Fruit fly (Drosophila melanogaster) whole organism, embryonic: ENCODE data around the gene Jhbp11.
A peak's percentile ranks its signal among the peaks of the same experiment; 100 is the strongest.

Experiments used
- CG10147 ChIP-seq: fragments of 200-800 bp; sonication (Bioruptor generic); optimal IDR thresholded peaks from 2 replicates; lab custom pipeline; 2019; ENCODE audit warnings: missing biosample characterization, mild to moderate bottlenecking, missing genetic modification characterization, moderate library complexity
- CG10462 ChIP-seq: fragments of 200-800 bp; sonication (Bioruptor generic); optimal IDR thresholded peaks from 2 replicates; lab custom pipeline; 2016; ENCODE audit warnings: missing biosample characterization, missing genetic modification characterization
- CG10565 ChIP-seq: fragments of 200-800 bp; sonication (Bioruptor generic); optimal IDR thresholded peaks from 3 replicates; lab custom pipeline; 2016; ENCODE audit warnings: missing biosample characterization, mild to moderate bottlenecking, missing genetic modification characterization
- CG11504 ChIP-seq: fragments of 200-800 bp; sonication (Bioruptor generic); optimal IDR thresholded peaks from 3 replicates; lab custom pipeline; 2019; ENCODE audit warnings: missing biosample characterization, mild to moderate bottlenecking, missing genetic modification characterization, moderate library complexity
- CG13624 ChIP-seq: fragments of 200-800 bp; sonication (Bioruptor generic); optimal IDR thresholded peaks from 2 replicates; lab custom pipeline; 2016; ENCODE audit warnings: missing biosample characterization, missing genetic modification characterization
- CG15073 ChIP-seq: fragments of 200-800 bp; sonication (Bioruptor generic); optimal IDR thresholded peaks from 2 replicates; lab custom pipeline; 2016; ENCODE audit warnings: missing biosample characterization, missing genetic modification characterization
- CG2889 ChIP-seq: fragments of 200-800 bp; sonication (Bioruptor generic); IDR thresholded peaks from 3 replicates; pipeline ENCODE4 v1.3.6; 2022; ENCODE audit warnings: missing biosample characterization, missing genetic modification characterization
- CG32532 ChIP-seq: fragments of 200-800 bp; sonication (Bioruptor generic); IDR thresholded peaks from 2 replicates; pipeline ENCODE4 v1.3.6; 2022; ENCODE audit warnings: missing biosample characterization, missing genetic modification characterization
- CG34422 ChIP-seq: fragments of 200-800 bp; sonication (Bioruptor generic); IDR thresholded peaks from 3 replicates; pipeline ENCODE4 v1.3.6; 2022; ENCODE audit warnings: missing biosample characterization, missing genetic modification characterization
- CG4328 ChIP-seq: fragments of 200-800 bp; sonication (Bioruptor generic); optimal IDR thresholded peaks from 3 replicates; lab custom pipeline; 2017; ENCODE audit warnings: missing biosample characterization, missing genetic modification reagents, missing genetic modification characterization
- CG4404 ChIP-seq: fragments of 200-800 bp; sonication (Bioruptor generic); IDR thresholded peaks from 2 replicates; pipeline ENCODE4 v1.3.6; 2022; ENCODE audit warnings: missing biosample characterization, missing genetic modification characterization
- CG4424 ChIP-seq: fragments of 200-800 bp; sonication (Bioruptor generic); optimal IDR thresholded peaks from 3 replicates; lab custom pipeline; 2016; ENCODE audit warnings: missing biosample characterization, missing genetic modification characterization
- CG6813 ChIP-seq: fragments of 200-800 bp; sonication (Bioruptor generic); optimal IDR thresholded peaks from 2 replicates; lab custom pipeline; 2017; ENCODE audit warnings: missing biosample characterization, missing genetic modification characterization, mild to moderate bottlenecking, moderate library complexity, missing genetic modification reagents
- CG8281 ChIP-seq: fragments of 200-800 bp; sonication (Bioruptor generic); optimal IDR thresholded peaks from 2 replicates; lab custom pipeline; 2018; ENCODE audit warnings: missing biosample characterization, mild to moderate bottlenecking, missing genetic modification characterization, moderate library complexity
- D ChIP-seq, 2 experiments: fragments of 200-800 bp in 1 of 2; fragments of >200 bp in 1 of 2; sonication (Bioruptor generic) in 1 of 2; optimal IDR thresholded peaks; 2 replicates in 1 of 2; 3 replicates in 1 of 2; lab custom pipeline; 2017; ENCODE audit warnings: mild to moderate bottlenecking in 1 of 2, missing biosample characterization in 1 of 2, missing genetic modification characterization in 1 of 2, missing genetic modification reagents in 1 of 2
- D19A ChIP-seq: fragments of 200-800 bp; optimal IDR thresholded peaks from 3 replicates; lab custom pipeline; 2019; ENCODE audit warnings: missing biosample characterization, mild to moderate bottlenecking, missing genetic modification characterization, moderate library complexity
- Dip2 ChIP-seq: fragments of 200-800 bp; sonication (Bioruptor generic); IDR thresholded peaks from 2 replicates; pipeline ENCODE4 v1.3.6; 2022; ENCODE audit warnings: missing biosample characterization, missing genetic modification characterization
- Gug ChIP-seq: fragments of 200-800 bp; sonication (Bioruptor generic); IDR thresholded peaks from 4 replicates; pipeline ENCODE4 v1.3.6; 2022; ENCODE audit warnings: missing biosample characterization, missing genetic modification characterization
- HHEX ChIP-seq: fragments of 200-800 bp; sonication (Bioruptor generic); optimal IDR thresholded peaks from 3 replicates; lab custom pipeline; 2017; ENCODE audit warnings: missing biosample characterization, mild to moderate bottlenecking, missing genetic modification characterization, missing genetic modification reagents
- HLH54F ChIP-seq: fragments of 200-800 bp; sonication (Bioruptor generic); optimal IDR thresholded peaks from 3 replicates; lab custom pipeline; 2016; ENCODE audit warnings: missing biosample characterization, missing genetic modification characterization
- Hand ChIP-seq: fragments of 200-800 bp; sonication (Bioruptor generic); optimal IDR thresholded peaks from 2 replicates; lab custom pipeline; 2017; ENCODE audit warnings: mild to moderate bottlenecking, missing biosample characterization, missing genetic modification reagents, missing genetic modification characterization
- Hmx ChIP-seq: fragments of 200-800 bp; sonication (Bioruptor generic); optimal IDR thresholded peaks from 2 replicates; lab custom pipeline; 2016; ENCODE audit warnings: missing biosample characterization, missing genetic modification characterization
- Mrtf ChIP-seq: fragments of 200-800 bp; sonication (Bioruptor generic); IDR thresholded peaks from 3 replicates; pipeline ENCODE4 v1.3.6; 2022; ENCODE audit warnings: missing biosample characterization, missing genetic modification characterization
- Oli ChIP-seq: fragments of 200-800 bp; sonication (Bioruptor generic); optimal IDR thresholded peaks from 2 replicates; lab custom pipeline; 2018; ENCODE audit warnings: missing biosample characterization, mild to moderate bottlenecking, missing genetic modification characterization, moderate library complexity
- Pdp1 ChIP-seq, 2 experiments: fragments of 200-800 bp; sonication (Bioruptor generic); optimal IDR thresholded peaks; 3 replicates each; lab custom pipeline; 2016; ENCODE audit warnings: missing biosample characterization in 2 of 2, missing genetic modification characterization in 2 of 2, mild to moderate bottlenecking in 1 of 2, moderate library complexity in 1 of 2
- Ravus ChIP-seq: fragments of 200-800 bp; sonication (Bioruptor generic); IDR thresholded peaks from 2 replicates; pipeline ENCODE4 v1.3.6; 2022; ENCODE audit warnings: missing biosample characterization, missing genetic modification characterization
- Spps ChIP-seq: fragments of 200-800 bp; sonication (Bioruptor generic); optimal IDR thresholded peaks from 2 replicates; lab custom pipeline; 2018; ENCODE audit warnings: missing biosample characterization, mild to moderate bottlenecking, missing genetic modification characterization
- Sry-δ ChIP-seq: fragments of 200-800 bp; sonication (Bioruptor generic); optimal IDR thresholded peaks from 2 replicates; lab custom pipeline; 2016; ENCODE audit warnings: missing biosample characterization, missing genetic modification characterization
- Trl ChIP-seq, 3 experiments: fragments of >200 bp in 2 of 3; fragments of 200-800 bp in 1 of 3; sonication (Bioruptor generic) in 1 of 3; optimal IDR thresholded peaks; 2 replicates in 1 of 3; 3 replicates in 2 of 3; lab custom pipeline; 2016 to 2017; ENCODE audit warnings: missing biosample characterization in 1 of 3, missing genetic modification characterization in 1 of 3
- ac ChIP-seq: fragments of 200-800 bp; sonication (Bioruptor generic); optimal IDR thresholded peaks from 3 replicates; lab custom pipeline; 2017; ENCODE audit warnings: missing biosample characterization, mild to moderate bottlenecking, missing genetic modification characterization
- cad ChIP-seq: fragments of >200 bp; optimal IDR thresholded peaks from 2 replicates; lab custom pipeline; 2017; ENCODE audit warnings: missing biosample characterization, missing genetic modification characterization
- ems ChIP-seq: fragments of 200-800 bp; sonication (Bioruptor generic); optimal IDR thresholded peaks from 3 replicates; lab custom pipeline; 2016; ENCODE audit warnings: missing biosample characterization, missing genetic modification characterization
- en ChIP-seq: fragments of 200-800 bp; sonication (Bioruptor generic); optimal IDR thresholded peaks from 2 replicates; lab custom pipeline; 2016; ENCODE audit warnings: missing biosample characterization, missing genetic modification characterization
- exex ChIP-seq: fragments of 200-800 bp; sonication (Bioruptor generic); optimal IDR thresholded peaks from 4 replicates; lab custom pipeline; 2018; ENCODE audit warnings: missing biosample characterization, mild to moderate bottlenecking, missing genetic modification characterization, moderate library complexity
- fd96Cb ChIP-seq: fragments of 200-800 bp; sonication (Bioruptor generic); optimal IDR thresholded peaks from 2 replicates; lab custom pipeline; 2018; ENCODE audit warnings: missing biosample characterization, mild to moderate bottlenecking, missing genetic modification characterization, moderate library complexity
- gcm ChIP-seq: fragments of 200-800 bp; sonication (Bioruptor generic); optimal IDR thresholded peaks from 2 replicates; lab custom pipeline; 2019; ENCODE audit warnings: missing biosample characterization, mild to moderate bottlenecking, missing genetic modification characterization, moderate library complexity
- hbn ChIP-seq: fragments of 200-800 bp; sonication (Bioruptor generic); IDR thresholded peaks from 2 replicates; pipeline ENCODE4 v1.3.6; 2022; ENCODE audit warnings: missing biosample characterization, missing genetic modification characterization; ENCODE audit not compliant: partially characterized antibody
- inv ChIP-seq: fragments of 200-800 bp; sonication (Bioruptor generic); IDR thresholded peaks from 2 replicates; pipeline ENCODE4 v1.3.6; 2022; ENCODE audit warnings: missing biosample characterization, missing genetic modification characterization; ENCODE audit not compliant: partially characterized antibody
- phol ChIP-seq: fragments of 200-800 bp; sonication (Bioruptor generic); optimal IDR thresholded peaks from 3 replicates; lab custom pipeline; 2018; ENCODE audit warnings: missing biosample characterization, mild to moderate bottlenecking, missing genetic modification characterization, moderate library complexity
- psq ChIP-seq: fragments of 200-800 bp; sonication (Bioruptor generic); optimal IDR thresholded peaks from 2 replicates; lab custom pipeline; 2017; ENCODE audit warnings: missing biosample characterization, missing genetic modification characterization
- schlank ChIP-seq: fragments of 200-800 bp; sonication (Bioruptor generic); optimal IDR thresholded peaks from 2 replicates; lab custom pipeline; 2018; ENCODE audit warnings: missing biosample characterization, mild to moderate bottlenecking, missing genetic modification characterization
- slou ChIP-seq: fragments of 200-800 bp; sonication (Bioruptor generic); optimal IDR thresholded peaks from 3 replicates; lab custom pipeline; 2016; ENCODE audit warnings: missing biosample characterization, missing genetic modification characterization
- stc ChIP-seq: fragments of 200-800 bp; sonication (Bioruptor generic); IDR thresholded peaks from 2 replicates; pipeline ENCODE4 v1.3.6; 2022; ENCODE audit warnings: missing biosample characterization, missing genetic modification characterization
- trh ChIP-seq: fragments of 200-800 bp; sonication (Bioruptor generic); optimal IDR thresholded peaks from 2 replicates; lab custom pipeline; 2016; ENCODE audit warnings: missing biosample characterization, missing genetic modification characterization
- ttk ChIP-seq: fragments of 200-800 bp; sonication (Bioruptor generic); IDR thresholded peaks from 2 replicates; pipeline ENCODE4 v2.1.2; 2022; ENCODE audit warnings: missing biosample characterization, missing genetic modification characterization
- vnd ChIP-seq: fragments of 200-800 bp; sonication (Bioruptor generic); IDR thresholded peaks from 3 replicates; pipeline ENCODE4 v1.3.6; 2022; ENCODE audit warnings: missing biosample characterization, missing genetic modification characterization; ENCODE audit not compliant: partially characterized antibody
- zf30C ChIP-seq: fragments of 200-800 bp; sonication (Bioruptor generic); optimal IDR thresholded peaks from 3 replicates; lab custom pipeline; 2018; ENCODE audit warnings: missing biosample characterization, mild to moderate bottlenecking, missing genetic modification characterization

Gene Jhbp11

DNA sequence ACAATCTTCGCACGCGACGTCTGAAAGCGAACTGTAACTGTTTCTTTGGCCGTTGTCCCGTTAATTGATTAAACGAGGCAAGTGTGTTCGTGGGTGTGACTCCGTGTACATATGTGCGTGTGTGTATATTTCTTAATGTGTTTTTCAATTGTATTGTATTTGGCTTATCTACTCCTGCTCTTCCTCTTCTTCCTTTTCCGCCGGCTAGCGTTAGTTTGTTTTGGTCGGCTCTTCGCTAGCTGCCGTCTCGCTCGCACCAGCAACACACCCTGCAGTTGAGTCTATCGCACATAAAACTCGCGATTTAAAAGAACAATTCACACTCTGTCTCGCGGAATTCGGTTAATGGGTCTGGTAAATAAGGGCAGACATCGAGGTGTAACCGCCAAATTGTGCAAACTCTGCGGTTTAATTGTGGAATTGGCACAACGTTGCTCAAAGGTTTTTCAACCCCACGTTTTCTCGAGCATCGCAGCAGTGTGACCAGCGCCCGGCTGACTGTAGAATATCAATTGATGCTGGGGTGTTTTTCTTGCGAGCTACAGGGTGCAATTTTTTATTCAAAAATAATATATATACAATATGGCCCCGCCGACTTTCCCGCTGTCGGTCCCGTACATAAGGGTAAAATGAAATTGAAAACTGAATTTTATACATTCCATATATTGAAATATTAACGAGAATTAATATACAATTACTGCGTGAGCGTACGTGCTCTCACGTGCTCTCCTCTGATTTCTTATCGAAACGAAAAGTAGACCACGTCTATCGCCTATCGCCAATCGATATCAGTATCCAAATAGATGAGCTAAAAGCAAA is 11.0 kb downstream of the Jhbp11 start, which contains the start of the genes gb and CG5815 (continued):
- TF ChIP-seq CG15073 (GFP tag; lab: Kevin White, UChicago) (peak; percentile 32), CG32532 (GFP tag; lab: Robert Waterston, UW) (peak; percentile 96), ttk (peak; percentile 89), trh (peak; percentile 78), phol (tag; lab: Kevin White, UChicago) (peak; percentile 92), slou (GFP tag; lab: Kevin White, UChicago) (peak; percentile 78), CG10462 (GFP tag; lab: Kevin White, UChicago) (peak; percentile 86), vnd (GFP tag; lab: Robert Waterston, UW) (peak; percentile 96), Spps (tag; lab: Kevin White, UChicago) (peak; percentile 45), zf30C (no peak), gcm (GFP tag; lab: Kevin White, UChicago) (peak; percentile 71), CG4404 (GFP tag; lab: Robert Waterston, UW) (peak; percentile 85), Trl (optimal IDR thresholded peaks at IDR 0.05; lab: Kevin White, UChicago) (no peak), Trl (GFP tag; optimal IDR thresholded peaks at IDR 0.05; lab: Kevin White, UChicago) (peak; percentile 53), ems (GFP tag; lab: Kevin White, UChicago) (peak; percentile 87), D (optimal IDR thresholded peaks at IDR 0.05; lab: Kevin White, UChicago) (no peak), D (GFP tag; optimal IDR thresholded peaks at IDR 0.05; lab: Kevin White, UChicago) (peak; percentile 80), CG10565 (GFP tag; lab: Kevin White, UChicago) (peak; percentile 32), CG11504 (peak; percentile 90), Ravus (peak; percentile 68), Dip2 (GFP tag; lab: Robert Waterston, UW) (no peak; the same call in 1 of the 2 replicates), stc (GFP tag; lab: Robert Waterston, UW) (peak; percentile 75), schlank (tag; lab: Kevin White, UChicago) (peak; percentile 72), Sry-δ (GFP tag; lab: Kevin White, UChicago) (peak; percentile 72), Hand (GFP tag; lab: Kevin White, UChicago) (peak; percentile 65), CG10147 (peak; percentile 90), Pdp1 (GFP tag; optimal IDR thresholded peaks at IDR 0.05; lab: Kevin White, UChicago) (peak; percentile 84 to 85), CG34422 (GFP tag; lab: Robert Waterston, UW) (peak; percentile 72), ac (peak; percentile 52), CG4424 (peak; percentile 93), cad (GFP tag; lab: Kevin White, UChicago) (no peak), en (GFP tag; lab: Kevin White, UChicago) (peak; percentile 51), Oli (tag; lab: Kevin White, UChicago) (peak; percentile 85), HHEX (GFP tag; lab: Kevin White, UChicago) (peak; percentile 89), hbn (GFP tag; lab: Robert Waterston, UW) (peak; percentile 94), Hmx (GFP tag; lab: Kevin White, UChicago) (peak; percentile 76), Gug (GFP tag; lab: Robert Waterston, UW) (peak; percentile 91), CG6813 (GFP tag; lab: Kevin White, UChicago) (peak; percentile 76), D19A (peak; percentile 79), CG4328 (GFP tag; lab: Kevin White, UChicago) (peak; percentile 85), HLH54F (GFP tag; lab: Kevin White, UChicago) (peak; percentile 87), Mrtf (GFP tag; lab: Robert Waterston, UW) (peak; percentile 88), CG8281 (tag; lab: Kevin White, UChicago) (peak; percentile 66), psq (peak; percentile 96), inv (GFP tag; lab: Robert Waterston, UW) (peak; percentile 91), CG2889 (GFP tag; lab: Robert Waterston, UW) (peak; percentile 85), exex (tag; lab: Kevin White, UChicago) (peak; percentile 61), fd96Cb (peak; percentile 89), CG13624 (GFP tag; lab: Kevin White, UChicago) (peak; percentile 80)
